Fruit fly (Drosophila melanogaster): ENCODE data around the gene zormin.

zormin gene

dm6 chr3L:2164805-2165204 lies 13.3 kb upstream of the zormin start (continued):
- 0 out of 2 replicates have a peak, but pooled peaks have one; percentile 32 for TF ChIP-seq CG1024 (GFP tag; IDR thresholded peaks at IDR 0.05)
- TF ChIP-seq CG5245 (GFP tag; optimal IDR thresholded peaks at IDR 0.05), result no peak
- TF ChIP-seq Doc3 (GFP tag; IDR thresholded peaks at IDR 0.05; ENCODE audit: partially characterized antibody), result no peak
- no peak for TF ChIP-seq oc (tag; optimal IDR thresholded peaks at IDR 0.05)
- TF ChIP-seq Sry-δ (GFP tag; optimal IDR thresholded peaks at IDR 0.05), result no peak
- no peak for TF ChIP-seq CG11093 (GFP tag; IDR thresholded peaks at IDR 0.05)
- TF ChIP-seq Atf6 (GFP tag; IDR thresholded peaks at IDR 0.05), result peak; percentile 41; the same call in 1 of the 2 replicates
- TF ChIP-seq CrebB (tag; optimal IDR thresholded peaks at IDR 0.05), result no peak
- no peak for TF ChIP-seq CG4854 (GFP tag; optimal IDR thresholded peaks at IDR 0.05)
- TF ChIP-seq ttk (GFP tag; IDR thresholded peaks at IDR 0.05), result peak; percentile 34
- TF ChIP-seq PHDP (tag; optimal IDR thresholded peaks at IDR 0.05), result peak; percentile 20
- TF ChIP-seq CG15269 (tag; optimal IDR thresholded peaks at IDR 0.05), result peak; percentile 25
- TF ChIP-seq CG13123 (GFP tag; optimal IDR thresholded peaks at IDR 0.05), result no peak
- TF ChIP-seq onecut (GFP tag; IDR thresholded peaks at IDR 0.05), result no peak
- TF ChIP-seq Hr51 (GFP tag; optimal IDR thresholded peaks at IDR 0.05), result peak in 1 of 2 experiments; percentile 15
- no peak for TF ChIP-seq CG6765 (GFP tag; optimal IDR thresholded peaks at IDR 0.05)
- no peak for TF ChIP-seq jigr1 (GFP tag; IDR thresholded peaks at IDR 0.05)
- TF ChIP-seq Med (GFP tag), result peak; percentile 76
- no peak for TF ChIP-seq CHES-1-like (GFP tag; optimal IDR thresholded peaks at IDR 0.05)
- no peak for TF ChIP-seq jing (GFP tag; optimal IDR thresholded peaks at IDR 0.05)
- no peak for TF ChIP-seq HLHmδ (GFP tag; optimal IDR thresholded peaks at IDR 0.05)
- no peak for TF ChIP-seq CG2875 (GFP tag; optimal IDR thresholded peaks at IDR 0.05)
- TF ChIP-seq Gug (GFP tag; IDR thresholded peaks at IDR 0.05), result peak; percentile 10; the same call in 1 of the 4 replicates
- peak; percentile 15; the same call in 1 of the 2 replicates for TF ChIP-seq Xrp1 (GFP tag; IDR thresholded peaks at IDR 0.05)
- no peak for TF ChIP-seq CG7987 (GFP tag; optimal IDR thresholded peaks at IDR 0.05)
- TF ChIP-seq sna (GFP tag; IDR thresholded peaks at IDR 0.05; ENCODE audit: partially characterized antibody), result no peak
- no peak for TF ChIP-seq inv (GFP tag; IDR thresholded peaks at IDR 0.05; ENCODE audit: partially characterized antibody)
- no peak; the same call in 2 of the 3 replicates for TF ChIP-seq Dbx (GFP tag; IDR thresholded peaks at IDR 0.05)
- TF ChIP-seq ranshi (GFP tag; IDR thresholded peaks at IDR 0.05), result peak; percentile 50; the same call in 1 of the 2 replicates
- no peak for TF ChIP-seq ems (GFP tag; optimal IDR thresholded peaks at IDR 0.05)
- TF ChIP-seq CG5953 (GFP tag; IDR thresholded peaks at IDR 0.05), result no peak
- TF ChIP-seq CG17612 (GFP tag; IDR thresholded peaks at IDR 0.05), result no peak
- TF ChIP-seq cad (GFP tag; optimal IDR thresholded peaks at IDR 0.05), result no peak
- TF ChIP-seq Nf-YC (tag; optimal IDR thresholded peaks at IDR 0.05), result no peak
- no peak for TF ChIP-seq CG12391 (tag; optimal IDR thresholded peaks at IDR 0.05)
- TF ChIP-seq ATbp (GFP tag; optimal IDR thresholded peaks at IDR 0.05), result no peak
- no peak for TF ChIP-seq Mes4 (GFP tag; optimal IDR thresholded peaks at IDR 0.05)
- TF ChIP-seq CG3281 (GFP tag; optimal IDR thresholded peaks at IDR 0.05), result no peak
- TF ChIP-seq Vsx1 (GFP tag; optimal IDR thresholded peaks at IDR 0.05), result no peak
- no peak for TF ChIP-seq Scr (GFP tag; IDR thresholded peaks at IDR 0.05; ENCODE audit: partially characterized antibody)
- TF ChIP-seq p53 (GFP tag; optimal IDR thresholded peaks at IDR 0.05), result no peak
- no peak for TF ChIP-seq ash1 (GFP tag; optimal IDR thresholded peaks at IDR 0.05)
- no peak for TF ChIP-seq prd (optimal IDR thresholded peaks at IDR 0.05)
- TF ChIP-seq prd (GFP tag; IDR thresholded peaks at IDR 0.05), result peak; percentile 65; the same call in 2 of the 3 replicates
- no peak for TF ChIP-seq CG6683 (GFP tag; optimal IDR thresholded peaks at IDR 0.05)
- peak; percentile 10 for TF ChIP-seq Blimp-1 (GFP tag; optimal IDR thresholded peaks at IDR 0.05)
- peak; percentile 36 for TF ChIP-seq lab (GFP tag; optimal IDR thresholded peaks at IDR 0.05)
- no peak for TF ChIP-seq psq (GFP tag; optimal IDR thresholded peaks at IDR 0.05)
- no peak for TF ChIP-seq bbx (GFP tag; IDR thresholded peaks at IDR 0.05; ENCODE audit: partially characterized antibody)
- peak; percentile 11 for TF ChIP-seq Oli (tag; optimal IDR thresholded peaks at IDR 0.05)

Measured in whole organism, embryonic.